Worm (Caenorhabditis elegans) whole organism, L4 larva: ENCODE results near the gene gpd-2.
A peak's percentile ranks its signal among the peaks of the same experiment; 100 is the strongest.

ENCODE experiments used
- R02D3.7 ChIP-seq: fragments of 150-350 bp; sonication (generic microtip); optimal IDR thresholded peaks from 3 replicates; lab custom pipeline; 2014; ENCODE audit warnings: missing biosample characterization, missing genetic modification characterization
- Y105C5A.15 ChIP-seq: fragments of 200-800 bp; sonication (Bioruptor generic); IDR thresholded peaks from 2 replicates; pipeline ENCODE4 v1.3.6; 2022; ENCODE audit warnings: missing genetic modification characterization, missing compliant biosample characterization
- arid-1 ChIP-seq: fragments of 200-800 bp; sonication (Bioruptor generic); conservative IDR thresholded peaks from 2 replicates; pipeline ENCODE4 v1.3.6; 2022; ENCODE audit warnings: missing genetic modification reagents, missing genetic modification characterization, missing compliant biosample characterization
- ceh-44 ChIP-seq: fragments of 200-800 bp; sonication (Bioruptor generic); IDR thresholded peaks from 2 replicates; pipeline ENCODE4 v1.3.6; 2022; ENCODE audit warnings: missing genetic modification reagents, missing genetic modification characterization, missing compliant biosample characterization
- ceh-82 ChIP-seq: sonication (generic microtip); optimal IDR thresholded peaks from 2 replicates; lab custom pipeline; 2017; ENCODE audit warnings: missing biosample characterization, missing genetic modification characterization
- cey-2 ChIP-seq: sonication (generic microtip); optimal IDR thresholded peaks from 3 replicates; lab custom pipeline; 2017; ENCODE audit warnings: missing genetic modification characterization, mild to moderate bottlenecking, missing compliant biosample characterization, antibody characterized with exemption, borderline replicate concordance; ENCODE audit not compliant: insufficient read depth
- daf-12 ChIP-seq: fragments of 150-350 bp; optimal IDR thresholded peaks from 2 replicates; lab custom pipeline; 2014; ENCODE audit warnings: missing biosample characterization, missing genetic modification reagents, missing genetic modification characterization
- daf-16 ChIP-seq, 3 experiments: sonication (generic microtip); optimal IDR thresholded peaks; 2 replicates each; lab custom pipeline; 2016 to 2017; ENCODE audit warnings: missing genetic modification characterization in 3 of 3, missing genetic modification reagents in 3 of 3, mild to moderate bottlenecking in 2 of 3, missing compliant biosample characterization in 2 of 3, missing biosample characterization in 1 of 3, moderate library complexity in 1 of 3
- dmd-6 ChIP-seq: fragments of 200-800 bp; sonication (Bioruptor generic); IDR thresholded peaks from 2 replicates; pipeline ENCODE4 v1.3.6; 2022; ENCODE audit warnings: missing genetic modification reagents, missing genetic modification characterization, missing compliant biosample characterization
- dmd-8 ChIP-seq: fragments of 200-800 bp; sonication (Bioruptor generic); IDR thresholded peaks from 2 replicates; pipeline ENCODE4 v1.3.6; 2022; ENCODE audit warnings: missing genetic modification characterization, missing compliant biosample characterization
- duxl-1 ChIP-seq: sonication (generic microtip); optimal IDR thresholded peaks from 2 replicates; lab custom pipeline; 2016; ENCODE audit warnings: mild to moderate bottlenecking, missing genetic modification characterization, moderate library complexity, missing compliant biosample characterization; ENCODE audit not compliant: poor library complexity
- dve-1 ChIP-seq: sonication (generic microtip); optimal IDR thresholded peaks from 2 replicates; lab custom pipeline; 2017; ENCODE audit warnings: antibody characterized with exemption, mild to moderate bottlenecking, missing genetic modification characterization, missing compliant biosample characterization; ENCODE audit not compliant: insufficient read depth
- gei-8 ChIP-seq: fragments of 200-800 bp; sonication (Bioruptor generic); optimal IDR thresholded peaks from 2 replicates; lab custom pipeline; 2018; ENCODE audit warnings: mild to moderate bottlenecking, missing genetic modification characterization, missing compliant biosample characterization
- hif-1 ChIP-seq, 2 experiments: sonication (generic microtip); optimal IDR thresholded peaks; 2 replicates each; lab custom pipeline; 2016 to 2017; ENCODE audit warnings: missing compliant biosample characterization in 2 of 2, missing genetic modification characterization in 2 of 2, missing genetic modification reagents in 2 of 2, missing genotype in 2 of 2, mild to moderate bottlenecking in 1 of 2
- hlh-11 ChIP-seq: fragments of 200-800 bp; sonication (Bioruptor generic); optimal IDR thresholded peaks from 2 replicates; lab custom pipeline; 2018; ENCODE audit warnings: mild to moderate bottlenecking, missing genetic modification characterization, missing compliant biosample characterization
- hlh-30 ChIP-seq: sonication (generic microtip); optimal IDR thresholded peaks from 2 replicates; lab custom pipeline; 2017; ENCODE audit warnings: antibody characterized with exemption, mild to moderate bottlenecking, missing genetic modification characterization, missing compliant biosample characterization; ENCODE audit not compliant: insufficient read depth
- lim-7 ChIP-seq: fragments of 200-800 bp; sonication (Bioruptor generic); IDR thresholded peaks from 2 replicates; pipeline ENCODE4 v1.3.6; 2022; ENCODE audit warnings: missing genetic modification characterization, missing compliant biosample characterization
- lin-13 ChIP-seq: fragments of 150-350 bp; optimal IDR thresholded peaks from 2 replicates; lab custom pipeline; 2014; ENCODE audit warnings: missing biosample characterization, missing genetic modification reagents, missing genetic modification characterization
- lin-15B ChIP-seq: fragments of 150-350 bp; sonication (generic microtip); optimal IDR thresholded peaks from 3 replicates; lab custom pipeline; 2014; ENCODE audit warnings: missing biosample characterization, missing genetic modification characterization
- lin-39 ChIP-seq: fragments of 150-350 bp; optimal IDR thresholded peaks from 2 replicates; lab custom pipeline; 2014; ENCODE audit warnings: missing biosample characterization, missing genetic modification reagents, missing genetic modification characterization
- lir-3 ChIP-seq: sonication (generic microtip); optimal IDR thresholded peaks from 2 replicates; lab custom pipeline; 2016; ENCODE audit warnings: mild to moderate bottlenecking, missing genetic modification characterization, missing compliant biosample characterization
- madf-5 ChIP-seq, 2 experiments: fragments of 200-800 bp; sonication (Bioruptor generic); IDR thresholded peaks; 2 replicates each; pipeline ENCODE4 v1.3.6; 2022; ENCODE audit warnings: missing compliant biosample characterization in 2 of 2, missing genetic modification characterization in 2 of 2
- mdl-1 ChIP-seq, 2 experiments: fragments of 150-350 bp in 1 of 2; sonication (generic microtip) in 1 of 2; optimal IDR thresholded peaks; 2 replicates each; lab custom pipeline; 2014 to 2017; ENCODE audit warnings: missing biosample characterization in 2 of 2, missing genetic modification characterization in 2 of 2
- mdt-29 ChIP-seq: fragments of 200-800 bp; sonication (Bioruptor generic); IDR thresholded peaks from 2 replicates; pipeline ENCODE4 v1.3.6; 2022; ENCODE audit warnings: missing genetic modification reagents, missing genetic modification characterization, missing compliant biosample characterization
- mes-2 ChIP-seq: sonication (generic microtip); optimal IDR thresholded peaks from 2 replicates; lab custom pipeline; 2016; ENCODE audit warnings: missing genotype, mild to moderate bottlenecking, missing genetic modification characterization, missing compliant biosample characterization; ENCODE audit not compliant: poor library complexity, severe bottlenecking
- mxl-2 ChIP-seq: fragments of 200-800 bp; sonication (Bioruptor generic); conservative IDR thresholded peaks from 2 replicates; pipeline ENCODE4 v1.3.6; 2022; ENCODE audit warnings: missing genetic modification reagents, missing genetic modification characterization, missing compliant biosample characterization
- mxl-3 ChIP-seq: fragments of 200-800 bp; sonication (Bioruptor generic); optimal IDR thresholded peaks from 2 replicates; lab custom pipeline; 2018; ENCODE audit warnings: mild to moderate bottlenecking, missing genetic modification characterization, missing compliant biosample characterization
- nhr-11 ChIP-seq: fragments of 150-350 bp; optimal IDR thresholded peaks from 2 replicates; lab custom pipeline; 2014; ENCODE audit warnings: missing biosample characterization, missing genetic modification characterization
- nhr-25 ChIP-seq: sonication (generic microtip); optimal IDR thresholded peaks from 2 replicates; lab custom pipeline; 2017; ENCODE audit warnings: missing genetic modification characterization, mild to moderate bottlenecking, missing compliant biosample characterization, antibody characterized with exemption, moderate library complexity, borderline replicate concordance; ENCODE audit not compliant: insufficient read depth
- nhr-28 ChIP-seq: fragments of 150-350 bp; optimal IDR thresholded peaks from 2 replicates; lab custom pipeline; 2014; ENCODE audit warnings: missing biosample characterization, missing genetic modification characterization
- nhr-41 ChIP-seq: fragments of 200-800 bp; sonication (Bioruptor generic); IDR thresholded peaks from 2 replicates; pipeline ENCODE4 v1.3.6; 2022; ENCODE audit warnings: missing genetic modification reagents, missing genetic modification characterization, missing compliant biosample characterization
- nhr-42 ChIP-seq: fragments of 200-800 bp; sonication (Bioruptor generic); IDR thresholded peaks from 2 replicates; pipeline ENCODE4 v1.3.6; 2022; ENCODE audit warnings: missing genetic modification characterization, missing compliant biosample characterization
- nhr-6 ChIP-seq: fragments of 150-350 bp; optimal IDR thresholded peaks from 2 replicates; lab custom pipeline; 2014; ENCODE audit warnings: missing biosample characterization, missing genetic modification characterization
- nhr-77 ChIP-seq: fragments of 150-350 bp; optimal IDR thresholded peaks from 2 replicates; lab custom pipeline; 2014; ENCODE audit warnings: missing biosample characterization, missing genetic modification characterization
- pqm-1 ChIP-seq: sonication (generic microtip); optimal IDR thresholded peaks from 2 replicates; lab custom pipeline; 2017; ENCODE audit warnings: missing biosample characterization, missing genetic modification characterization
- saeg-2 ChIP-seq: fragments of 200-800 bp; sonication (Bioruptor generic); IDR thresholded peaks from 2 replicates; pipeline ENCODE4 v1.3.6; 2022; ENCODE audit warnings: missing genetic modification reagents, missing genetic modification characterization, missing compliant biosample characterization
- sdz-12 ChIP-seq: fragments of 200-800 bp; sonication (Bioruptor generic); optimal IDR thresholded peaks from 2 replicates; lab custom pipeline; 2018; ENCODE audit warnings: mild to moderate bottlenecking, missing genetic modification characterization, missing compliant biosample characterization
- set-16 ChIP-seq: fragments of 200-800 bp; sonication (Bioruptor generic); IDR thresholded peaks from 2 replicates; pipeline ENCODE4 v1.3.6; 2022; ENCODE audit warnings: missing genetic modification reagents, missing genetic modification characterization, missing compliant biosample characterization
- tra-1 ChIP-seq: fragments of 200-800 bp; sonication (Bioruptor generic); IDR thresholded peaks from 2 replicates; pipeline ENCODE4 v1.3.6; 2022; ENCODE audit warnings: missing genetic modification reagents, missing genetic modification characterization, missing compliant biosample characterization
- unc-130 ChIP-seq: sonication (generic microtip); optimal IDR thresholded peaks from 2 replicates; lab custom pipeline; 2016; ENCODE audit warnings: missing genetic modification reagents, missing genetic modification characterization, missing compliant biosample characterization
- unc-62 ChIP-seq, 3 experiments: fragments of 150-350 bp in 1 of 3; sonication (generic microtip); optimal IDR thresholded peaks in 2 of 3; peaks in 1 of 3; 1 replicate in 1 of 3; 2 replicates in 2 of 3; lab custom pipeline; 2014 to 2017; ENCODE audit warnings: missing biosample characterization in 3 of 3, missing genetic modification characterization in 3 of 3, missing genetic modification reagents in 3 of 3, missing genotype in 1 of 3
- vab-7 ChIP-seq: fragments of 200-800 bp; sonication (Bioruptor generic); IDR thresholded peaks from 2 replicates; pipeline ENCODE4 v1.3.6; 2022; ENCODE audit warnings: missing genetic modification reagents, missing genetic modification characterization, missing compliant biosample characterization
- zfp-2 ChIP-seq: sonication (generic microtip); optimal IDR thresholded peaks from 2 replicates; lab custom pipeline; 2016; ENCODE audit warnings: mild to moderate bottlenecking, missing genetic modification characterization, missing compliant biosample characterization
- zfp-3 ChIP-seq: fragments of 200-800 bp; sonication (Bioruptor generic); conservative IDR thresholded peaks from 2 replicates; pipeline ENCODE4 v1.3.6; 2022; ENCODE audit warnings: missing genetic modification reagents, missing genetic modification characterization, missing compliant biosample characterization
- zip-2 ChIP-seq: fragments of 150-350 bp; optimal IDR thresholded peaks from 2 replicates; lab custom pipeline; 2014; ENCODE audit warnings: missing biosample characterization, missing genetic modification characterization

Gene gpd-2

ce11 chrX:3111066-3111465 is 3.4 kb downstream of the gpd-2 start (continued):
- TF ChIP-seq saeg-2 (GFP tag; lab: Robert Waterston, UW), result no peak
- TF ChIP-seq, all 104 proteins: peak for 14

ce11 chrX:3110576-3110975 is 3.9 kb downstream of the gpd-2 start, which contains the start of gene gpcp-1:
gpcp-1 (minus strand) TSS chrX:3110628.
- TF ChIP-seq unc-130 (GFP tag; lab: Kevin White, UChicago) (no peak), gei-8 (GFP tag; lab: Kevin White, UChicago) (no peak), nhr-42 (GFP tag; lab: Robert Waterston, UW) (no peak), mes-2 (tag; lab: Kevin White, UChicago) (peak; percentile 26), daf-16 (GFP tag; optimal IDR thresholded peaks at IDR 0.05; lab: Kevin White, UChicago) (no peak), daf-16 (tag; optimal IDR thresholded peaks at IDR 0.05; lab: Kevin White, UChicago) (peak; percentile 61), ceh-44 (GFP tag; lab: Robert Waterston, UW) (no peak), zip-2 (tag; lab: Kevin White, UChicago) (no peak), madf-5 (GFP tag; IDR thresholded peaks at IDR 0.05; lab: Robert Waterston, UW) (no peak), nhr-77 (tag; lab: Kevin White, UChicago) (peak; percentile 30), mxl-2 (GFP tag; lab: Robert Waterston, UW) (no peak), cey-2 (tag; lab: Kevin White, UChicago) (no peak), dmd-6 (GFP tag; lab: Robert Waterston, UW) (peak; percentile 37; the same call in 1 of the 2 replicates), zfp-2 (tag; lab: Kevin White, UChicago) (no peak), lin-13 (no peak), pqm-1 (tag; lab: Kevin White, UChicago) (peak; percentile 91), vab-7 (no peak), hlh-11 (tag; lab: Kevin White, UChicago) (peak; percentile 9), mxl-3 (GFP tag; lab: Kevin White, UChicago) (no peak), dve-1 (peak; percentile 18), nhr-6 (tag; lab: Kevin White, UChicago) (no peak), unc-62 (GFP tag; optimal IDR thresholded peaks at IDR 0.05 in 1 of 2; lab: Kevin White, UChicago) (no peak), unc-62 (tag; optimal IDR thresholded peaks at IDR 0.05; lab: Kevin White, UChicago) (no peak), lim-7 (GFP tag; lab: Robert Waterston, UW) (no peak), nhr-28 (tag; lab: Kevin White, UChicago) (peak; percentile 46), set-16 (GFP tag; lab: Robert Waterston, UW) (no peak), zfp-3 (GFP tag; lab: Robert Waterston, UW) (no peak)

- TF ChIP-seq arid-1 (GFP tag; lab: Robert Waterston, UW) (no peak), lir-3 (tag; lab: Kevin White, UChicago) (no peak), hlh-30 (tag; lab: Kevin White, UChicago) (peak; percentile 51), lin-15B (tag; lab: Kevin White, UChicago) (no peak), nhr-77 (tag; lab: Kevin White, UChicago) (no peak), mdt-29 (peak; percentile 25; the same call in 1 of the 2 replicates), nhr-25 (no peak), zip-2 (tag; lab: Kevin White, UChicago) (no peak), nhr-28 (tag; lab: Kevin White, UChicago) (no peak), hif-1 (tag; optimal IDR thresholded peaks at IDR 0.05; lab: Kevin White, UChicago) (peak in 1 of 2 experiments; percentile 74), sdz-12 (GFP tag; lab: Kevin White, UChicago) (no peak), duxl-1 (tag; lab: Kevin White, UChicago) (no peak), nhr-41 (GFP tag; lab: Robert Waterston, UW) (no peak), lin-13 (no peak), lin-39 (tag; lab: Kevin White, UChicago) (no peak), R02D3.7 (tag; lab: Kevin White, UChicago) (no peak), tra-1 (GFP tag; lab: Robert Waterston, UW) (0 out of 2 replicates have a peak, but pooled peaks have one; percentile 19), dmd-8 (GFP tag; lab: Robert Waterston, UW) (no peak), daf-12 (tag; lab: Kevin White, UChicago) (no peak), nhr-11 (tag; lab: Kevin White, UChicago) (peak; percentile 65), nhr-42 (GFP tag; lab: Robert Waterston, UW) (no peak), mdl-1 (tag; optimal IDR thresholded peaks at IDR 0.05; lab: Kevin White, UChicago) (peak; percentile 3 to 47), Y105C5A.15 (GFP tag; lab: Robert Waterston, UW) (no peak), ceh-82 (tag; lab: Kevin White, UChicago) (no peak), unc-62 (GFP tag; optimal IDR thresholded peaks at IDR 0.05 in 1 of 2; lab: Kevin White, UChicago) (peak in 1 of 2 experiments; percentile 94), unc-62 (tag; optimal IDR thresholded peaks at IDR 0.05; lab: Kevin White, UChicago) (no peak)
Observed at ce11 chrX:3108603-3109002, 5.9 kb downstream of the gpd-2 start.
